Worm (Caenorhabditis elegans): Measurements from ENCODE around the gene Y51B9A.14.
A peak's percentile ranks its signal among the peaks of the same experiment; 100 is the strongest.

The Y51B9A.14 gene

ce11 chrII:9418065-9418567 lies 19.8 kb upstream of the Y51B9A.14 start, which contains the start of the genes M176.4 and M176.16:
TSS of gene M176.4 (plus strand) at chrII:9418365.
TSS of gene M176.16 (plus strand) at chrII:9418517.
- no peak for TF ChIP-seq nhr-42 (GFP tag; IDR thresholded peaks at IDR 0.05)
- TF ChIP-seq nhr-77 (tag; optimal IDR thresholded peaks at IDR 0.05), result peak; percentile 7
- TF ChIP-seq daf-16 (GFP tag; optimal IDR thresholded peaks at IDR 0.05), result no peak
- peak; percentile 40 for TF ChIP-seq daf-16 (tag; optimal IDR thresholded peaks at IDR 0.05)
- TF ChIP-seq aly-2 (tag; optimal IDR thresholded peaks at IDR 0.05), result no peak
- TF ChIP-seq spr-1 (tag; optimal IDR thresholded peaks at IDR 0.05), result no peak
- TF ChIP-seq mes-2 (tag; optimal IDR thresholded peaks at IDR 0.05; ENCODE audit: poor library complexity, severe bottlenecking), result peak; percentile 18
- TF ChIP-seq pqm-1 (tag; optimal IDR thresholded peaks at IDR 0.05), result peak; percentile 30

DNA sequence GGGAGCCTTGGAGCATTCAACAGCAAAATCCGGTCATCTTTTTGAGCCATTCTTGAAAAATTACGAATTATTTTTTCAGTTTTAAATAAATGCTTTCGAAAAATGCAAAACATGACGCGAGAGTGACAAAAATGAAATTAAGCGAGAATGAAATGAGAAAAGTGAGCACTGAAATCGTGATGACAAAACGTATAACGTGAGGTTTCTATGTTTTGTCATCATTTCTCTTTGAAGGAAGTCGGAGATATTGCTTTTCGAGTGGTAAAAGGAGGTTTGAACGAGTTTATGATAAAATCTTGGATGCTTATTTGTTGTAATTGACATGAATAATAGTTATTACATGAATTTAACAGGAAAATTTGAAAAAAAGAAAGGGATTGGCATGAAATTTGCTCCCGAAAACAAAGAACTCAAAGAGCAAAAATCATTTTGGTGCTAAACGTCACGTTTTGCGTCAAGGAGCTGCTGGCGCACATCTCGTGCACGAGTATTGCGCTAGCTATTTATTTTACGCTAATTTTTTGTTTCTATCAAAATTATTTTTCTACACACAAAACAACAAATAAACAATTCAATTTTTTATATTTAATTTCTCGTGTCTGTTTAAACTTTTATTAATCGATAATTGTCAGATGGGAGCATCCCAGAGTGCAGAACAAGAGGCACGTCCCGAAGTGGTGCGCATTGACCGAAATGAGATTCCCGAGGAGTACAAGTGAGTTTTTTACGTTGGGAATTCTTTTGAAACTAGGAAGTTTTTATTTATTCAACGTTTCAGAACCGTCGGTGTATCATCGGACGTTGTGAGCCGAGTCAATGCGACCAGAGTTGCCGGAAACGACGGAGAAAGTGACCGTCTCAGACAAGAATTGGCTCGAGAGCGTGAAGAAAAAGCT lies 18.4 kb upstream of the Y51B9A.14 start, which contains the start of the genes gss-1 and chch-3:
gss-1 (minus strand) TSS at position 51 of the 896 bp plus-strand sequence.
chch-3 (plus strand) TSS at position 633 of the 896 bp plus-strand sequence.
- TF ChIP-seq lir-3 (tag; optimal IDR thresholded peaks at IDR 0.05), result no peak
- peak; percentile 35 for TF ChIP-seq nhr-102 (tag; optimal IDR thresholded peaks at IDR 0.05)
- TF ChIP-seq ceh-20 (GFP tag; IDR thresholded peaks at IDR 0.05), result no peak
- TF ChIP-seq gei-8 (GFP tag; optimal IDR thresholded peaks at IDR 0.05), result no peak
- TF ChIP-seq F49E8.2 (tag; optimal IDR thresholded peaks at IDR 0.05; ENCODE audit: borderline replicate concordance), result no peak
- TF ChIP-seq nhr-77 (tag; optimal IDR thresholded peaks at IDR 0.05), result peak; percentile 64
- TF ChIP-seq hif-1 (tag; optimal IDR thresholded peaks at IDR 0.05), result peak in 1 of 2 experiments; percentile 48
- TF ChIP-seq madf-5 (GFP tag; IDR thresholded peaks at IDR 0.05), result no peak
- TF ChIP-seq nhr-10 (tag; optimal IDR thresholded peaks at IDR 0.05), result no peak
- no peak for TF ChIP-seq unc-39 (tag; optimal IDR thresholded peaks at IDR 0.05)
- peak; percentile 93 for TF ChIP-seq aha-1 (tag)
- TF ChIP-seq Y5F2A.4 (GFP tag; optimal IDR thresholded peaks at IDR 0.05), result no peak
- TF ChIP-seq snpc-4 (tag; optimal IDR thresholded peaks at IDR 0.05), result no peak
- no peak for TF ChIP-seq nhr-42 (GFP tag; IDR thresholded peaks at IDR 0.05)
- peak; percentile 33; the same call in 1 of the 2 replicates for TF ChIP-seq pha-4 (GFP tag; IDR thresholded peaks at IDR 0.05)
- peak; percentile 56 for TF ChIP-seq pha-4 (tag; optimal IDR thresholded peaks at IDR 0.05)
- TF ChIP-seq zag-1 (tag; optimal IDR thresholded peaks at IDR 0.05), result no peak
- peak; percentile 65 for TF ChIP-seq dpl-1 (GFP tag; optimal IDR thresholded peaks at IDR 0.05)
- TF ChIP-seq lsy-2 (tag; optimal IDR thresholded peaks at IDR 0.05), result peak in 1 of 2 experiments; percentile 84
- no peak for TF ChIP-seq attf-4 (tag; optimal IDR thresholded peaks at IDR 0.05)
- no peak for TF ChIP-seq D1046.2 (GFP tag; IDR thresholded peaks at IDR 0.05)
- no peak for TF ChIP-seq nhr-25 (tag; optimal IDR thresholded peaks at IDR 0.05; ENCODE audit: borderline replicate concordance, insufficient read depth)
- TF ChIP-seq dmd-6 (GFP tag; IDR thresholded peaks at IDR 0.05), result peak; percentile 61
- peak; percentile 20 for TF ChIP-seq nhr-28 (tag; optimal IDR thresholded peaks at IDR 0.05)
- TF ChIP-seq duxl-1 (tag; optimal IDR thresholded peaks at IDR 0.05; ENCODE audit: poor library complexity), result no peak
- peak; percentile 35 for TF ChIP-seq nhr-6 (tag; optimal IDR thresholded peaks at IDR 0.05)
- TF ChIP-seq nhr-48 (tag; optimal IDR thresholded peaks at IDR 0.05), result no peak
- no peak for TF ChIP-seq spr-3 (GFP tag; optimal IDR thresholded peaks at IDR 0.05)
- TF ChIP-seq sdz-12 (GFP tag; optimal IDR thresholded peaks at IDR 0.05), result no peak
- TF ChIP-seq pqm-1 (tag; optimal IDR thresholded peaks at IDR 0.05), result no peak
- no peak for TF ChIP-seq lin-38 (GFP tag; IDR thresholded peaks at IDR 0.05)
- TF ChIP-seq daf-12 (tag; optimal IDR thresholded peaks at IDR 0.05), result no peak
- TF ChIP-seq cey-2 (tag; optimal IDR thresholded peaks at IDR 0.05; ENCODE audit: borderline replicate concordance, insufficient read depth), result no peak
- no peak for TF ChIP-seq F44E2.7 (GFP tag; IDR thresholded peaks at IDR 0.05)
- peak; percentile 53 for TF ChIP-seq hlh-30 (tag; optimal IDR thresholded peaks at IDR 0.05; ENCODE audit: insufficient read depth)
- TF ChIP-seq zfp-2 (tag; optimal IDR thresholded peaks at IDR 0.05), result no peak
- no peak for TF ChIP-seq ceh-62 (tag; optimal IDR thresholded peaks at IDR 0.05)
- peak; percentile 44 for TF ChIP-seq rbr-2 (tag; optimal IDR thresholded peaks at IDR 0.05)
- peak in 1 of 2 experiments; percentile 18 for TF ChIP-seq daf-16 (GFP tag; optimal IDR thresholded peaks at IDR 0.05)
- TF ChIP-seq daf-16 (tag; optimal IDR thresholded peaks at IDR 0.05), result peak; percentile 23
- peak; percentile 18 for TF ChIP-seq fkh-10 (GFP tag; optimal IDR thresholded peaks at IDR 0.05)
- TF ChIP-seq hlh-11 (tag; optimal IDR thresholded peaks at IDR 0.05), result peak; percentile 55
- TF ChIP-seq nhr-11 (tag; optimal IDR thresholded peaks at IDR 0.05), result peak; percentile 69
